Worm (Caenorhabditis elegans) whole organism, mixed stage, embryonic: ENCODE data around the gene bgal-2.

Experiments
- M03D4.4 ChIP-seq: sonication (generic microtip); optimal IDR thresholded peaks from 2 replicates; lab custom pipeline; 2017; ENCODE audit warnings: mild to moderate bottlenecking, missing genetic modification characterization, missing compliant biosample characterization
- elt-1 ChIP-seq: sonication (generic microtip); optimal IDR thresholded peaks from 2 replicates; lab custom pipeline; 2017; ENCODE audit warnings: missing genetic modification characterization, mild to moderate bottlenecking, missing compliant biosample characterization, antibody characterized with exemption, moderate library complexity, borderline replicate concordance; ENCODE audit not compliant: insufficient read depth
- nhr-12 ChIP-seq: fragments of 150-350 bp; optimal IDR thresholded peaks from 2 replicates; lab custom pipeline; 2014; ENCODE audit warnings: missing biosample characterization, missing genetic modification characterization
- ztf-11 ChIP-seq: fragments of 150-350 bp; optimal IDR thresholded peaks from 2 replicates; lab custom pipeline; 2014; ENCODE audit warnings: missing biosample characterization, missing genetic modification characterization

- TF ChIP-seq ztf-11 (tag; lab: Kevin White, UChicago): no peak
- no peak for TF ChIP-seq elt-1 (tag; lab: Kevin White, UChicago)
- TF ChIP-seq nhr-12 (tag; lab: Kevin White, UChicago): no peak
- no peak for TF ChIP-seq M03D4.4 (tag; lab: Kevin White, UChicago)
Measured at ce11 chrX:6747906-6748356, 36.3 kb upstream of the bgal-2 start.
